Fruit fly (Drosophila melanogaster) S2 (cell line): Measurements from ENCODE around the gene Gyc89Da.

ENCODE experiments used
- CG8478 ChIP-seq: fragments of >200 bp; optimal IDR thresholded peaks from 2 replicates; lab custom pipeline; 2018
- CTCF ChIP-seq, 2 experiments: fragments of >200 bp; optimal IDR thresholded peaks; 2 replicates each; lab custom pipeline; 2018

The Gyc89Da gene

dm6 chr3R:16472301-16472700 is at the start of gene Gyc89Da:
Gyc89Da (plus strand) TSS chr3R:16472601.
- TF ChIP-seq CTCF (optimal IDR thresholded peaks at IDR 0.05; lab: Kevin White, UChicago) (no peak), CG8478 (lab: Kevin White, UChicago) (no peak)

DNA sequence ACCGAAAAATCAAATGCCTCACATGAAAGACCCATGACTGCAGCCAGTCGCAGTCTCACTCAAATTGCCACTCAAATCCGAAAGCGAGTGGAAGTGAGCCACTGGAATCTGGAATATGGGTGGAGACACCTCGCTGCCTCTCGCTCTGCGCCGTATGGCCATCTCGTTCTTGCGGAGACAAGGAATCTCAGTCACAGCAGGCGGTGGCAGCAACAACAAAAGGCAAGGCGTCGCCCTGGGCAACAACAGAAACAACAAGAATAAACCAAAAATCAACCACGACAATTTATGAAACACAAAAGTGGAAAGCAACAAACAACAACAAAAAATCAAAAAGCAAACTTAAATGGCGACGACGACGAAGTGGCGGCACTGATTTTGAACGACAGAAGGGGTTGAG is 49.1 kb upstream of the Gyc89Da start:
- TF ChIP-seq CG8478 (lab: Kevin White, UChicago), result no peak
- no peak for TF ChIP-seq CTCF (optimal IDR thresholded peaks at IDR 0.05; lab: Kevin White, UChicago)

dm6 chr3R:16427520-16427919 is 44.9 kb upstream of the Gyc89Da start:
- TF ChIP-seq CTCF (optimal IDR thresholded peaks at IDR 0.05; lab: Kevin White, UChicago), result no peak
- no peak for TF ChIP-seq CG8478 (lab: Kevin White, UChicago)

DNA sequence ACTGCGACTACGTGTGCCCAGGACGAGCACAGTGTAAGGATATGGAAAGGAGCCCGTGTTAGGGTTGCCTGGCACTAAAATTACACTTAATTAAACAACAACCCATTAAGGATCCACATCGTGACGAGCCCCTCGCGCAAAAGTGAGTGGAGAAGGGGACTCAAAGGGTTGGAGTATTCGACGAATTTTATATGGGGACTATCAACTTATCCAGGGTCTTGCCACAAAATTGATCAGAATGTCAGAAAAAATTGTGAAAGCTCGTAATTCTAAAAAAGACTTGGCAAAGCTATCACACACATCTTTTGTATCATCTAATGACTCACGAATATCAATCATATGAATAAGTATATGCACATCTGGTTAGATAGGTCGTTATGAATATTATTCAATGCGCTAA is 42.0 kb upstream of the Gyc89Da start, which contains the start of gene CG31279:
Gene CG31279, plus strand, starts transcription at position 301 of the 400 bp plus-strand sequence.
- TF ChIP-seq CG8478 (lab: Kevin White, UChicago) (no peak), CTCF (optimal IDR thresholded peaks at IDR 0.05; lab: Kevin White, UChicago) (no peak)

DNA sequence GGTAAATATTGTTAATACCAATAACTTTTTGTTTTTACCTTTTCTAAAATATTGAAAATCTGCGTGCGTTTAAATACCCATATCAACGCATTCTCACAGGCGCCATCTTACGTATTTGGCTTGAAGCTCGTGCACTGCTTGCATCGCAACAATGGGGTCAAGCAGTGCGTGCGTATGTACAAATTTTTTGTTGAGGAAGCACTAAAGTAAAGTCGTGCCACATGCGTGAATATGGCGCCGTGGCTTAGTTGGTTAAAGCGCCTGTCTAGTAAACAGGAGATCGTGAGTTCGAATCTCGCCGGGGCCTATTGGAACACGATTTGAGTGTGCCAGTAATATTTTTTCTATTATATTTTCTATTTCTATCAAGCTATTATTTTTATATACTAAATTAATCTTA is 40.7 kb upstream of the Gyc89Da start:
- TF ChIP-seq CTCF (optimal IDR thresholded peaks at IDR 0.05; lab: Kevin White, UChicago), result peak; percentile 97 to 98
- TF ChIP-seq CG8478 (lab: Kevin White, UChicago), result no peak

- TF ChIP-seq CTCF (optimal IDR thresholded peaks at IDR 0.05; lab: Kevin White, UChicago) (no peak), CG8478 (lab: Kevin White, UChicago) (no peak)
Observed at dm6 chr3R:16432665-16433065, 39.7 kb upstream of the Gyc89Da start, which contains the start of gene Fntb. Fntb (plus strand) TSS chr3R:16432998.

DNA sequence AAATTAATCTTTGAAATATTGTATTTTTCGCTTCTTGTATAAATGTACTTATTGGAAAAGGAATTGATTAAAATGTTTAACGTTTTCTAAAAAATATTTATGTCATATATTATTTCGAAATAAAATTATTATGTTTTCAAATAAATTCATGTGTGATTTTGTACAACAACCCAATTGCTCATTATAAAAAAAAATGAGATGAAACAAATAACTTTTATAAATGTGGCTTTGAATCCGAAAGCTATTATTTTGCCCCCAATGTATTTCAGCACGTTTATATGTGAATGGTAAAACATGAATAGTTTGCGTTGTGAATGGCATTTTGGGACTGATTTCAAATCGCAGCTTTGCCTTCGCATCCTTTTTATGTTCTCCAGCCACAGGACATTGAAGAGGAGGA is 37.8 kb upstream of the Gyc89Da start, which contains the start of gene CG14881:
Gene CG14881, plus strand, starts transcription at position 301 of the 400 bp plus-strand sequence.
- TF ChIP-seq CTCF (optimal IDR thresholded peaks at IDR 0.05; lab: Kevin White, UChicago), result no peak
- TF ChIP-seq CG8478 (lab: Kevin White, UChicago), result no peak

DNA sequence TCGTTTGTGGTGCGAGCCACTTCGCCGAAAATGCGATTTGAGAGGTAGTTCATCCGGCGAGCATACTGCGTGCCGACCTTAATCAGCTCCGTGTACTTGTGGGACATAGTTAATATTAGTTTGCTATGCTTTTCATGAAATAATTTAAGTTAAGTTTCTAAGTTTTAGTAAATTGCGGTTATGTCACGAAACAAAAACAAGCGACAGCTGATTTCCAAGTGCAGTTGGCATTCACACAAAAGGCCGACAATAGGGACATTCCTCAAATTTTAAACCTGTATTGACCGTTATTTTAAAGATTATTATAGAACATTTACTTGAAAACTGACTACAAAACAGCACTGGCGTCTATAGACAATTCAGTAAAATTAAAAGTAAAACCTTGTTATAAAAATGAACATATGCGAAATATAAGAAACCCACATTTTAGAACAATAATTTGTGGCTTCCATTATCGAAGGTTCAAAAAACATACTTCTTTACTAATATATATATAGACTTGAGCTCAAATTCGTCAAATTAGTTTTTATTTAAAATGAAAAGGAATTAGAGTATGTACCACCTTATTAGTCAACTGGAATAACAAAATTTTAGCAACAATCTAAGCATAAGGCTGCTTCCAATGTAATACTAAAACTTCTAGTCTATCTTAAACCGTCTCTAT is 35.9 kb upstream of the Gyc89Da start, which contains the start of gene mRpS33:
Gene mRpS33, minus strand, starts transcription at position 224 of the 664 bp plus-strand sequence.
- no peak for TF ChIP-seq CG8478 (lab: Kevin White, UChicago)
- no peak for TF ChIP-seq CTCF (optimal IDR thresholded peaks at IDR 0.05; lab: Kevin White, UChicago)

dm6 chr3R:16441367-16441923 is 31.0 kb upstream of the Gyc89Da start, which contains the start of gene ema:
ema (minus strand) TSS chr3R:16441661.
- no peak for TF ChIP-seq CG8478 (lab: Kevin White, UChicago)
- no peak for TF ChIP-seq CTCF (optimal IDR thresholded peaks at IDR 0.05; lab: Kevin White, UChicago)

DNA sequence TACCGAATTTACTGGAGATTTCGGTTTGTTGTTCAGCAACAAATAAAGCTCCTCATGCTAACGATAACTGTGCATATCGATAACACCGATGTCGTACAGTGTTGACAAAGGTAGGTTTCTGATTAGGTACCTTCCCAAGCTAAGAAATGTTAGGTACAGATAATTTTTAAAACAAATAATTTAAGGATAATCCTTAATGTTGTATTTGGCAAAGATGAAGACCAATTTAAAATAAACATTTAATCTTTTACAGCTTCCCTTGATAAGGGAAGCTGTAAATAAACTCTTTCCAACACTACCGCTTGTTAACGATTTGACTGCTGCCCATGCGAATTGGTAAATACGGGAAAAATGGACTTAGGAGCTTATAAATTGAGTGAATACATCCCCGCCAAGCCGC is 29.5 kb upstream of the Gyc89Da start, which contains the start of the genes Ttc1 and CG14882:
Gene Ttc1, minus strand, starts transcription at position 71 of the 400 bp plus-strand sequence.
Gene CG14882, plus strand, starts transcription at position 271 of the 400 bp plus-strand sequence.
- TF ChIP-seq CTCF (optimal IDR thresholded peaks at IDR 0.05; lab: Kevin White, UChicago) (no peak), CG8478 (lab: Kevin White, UChicago) (no peak)

dm6 chr3R:16446836-16447235 is 25.6 kb upstream of the Gyc89Da start:
- TF ChIP-seq CTCF (optimal IDR thresholded peaks at IDR 0.05; lab: Kevin White, UChicago) (no peak), CG8478 (lab: Kevin White, UChicago) (no peak)

dm6 chr3R:16447448-16448045 is 24.9 kb upstream of the Gyc89Da start:
- no peak for TF ChIP-seq CG8478 (lab: Kevin White, UChicago)
- no peak for TF ChIP-seq CTCF (optimal IDR thresholded peaks at IDR 0.05; lab: Kevin White, UChicago)

DNA sequence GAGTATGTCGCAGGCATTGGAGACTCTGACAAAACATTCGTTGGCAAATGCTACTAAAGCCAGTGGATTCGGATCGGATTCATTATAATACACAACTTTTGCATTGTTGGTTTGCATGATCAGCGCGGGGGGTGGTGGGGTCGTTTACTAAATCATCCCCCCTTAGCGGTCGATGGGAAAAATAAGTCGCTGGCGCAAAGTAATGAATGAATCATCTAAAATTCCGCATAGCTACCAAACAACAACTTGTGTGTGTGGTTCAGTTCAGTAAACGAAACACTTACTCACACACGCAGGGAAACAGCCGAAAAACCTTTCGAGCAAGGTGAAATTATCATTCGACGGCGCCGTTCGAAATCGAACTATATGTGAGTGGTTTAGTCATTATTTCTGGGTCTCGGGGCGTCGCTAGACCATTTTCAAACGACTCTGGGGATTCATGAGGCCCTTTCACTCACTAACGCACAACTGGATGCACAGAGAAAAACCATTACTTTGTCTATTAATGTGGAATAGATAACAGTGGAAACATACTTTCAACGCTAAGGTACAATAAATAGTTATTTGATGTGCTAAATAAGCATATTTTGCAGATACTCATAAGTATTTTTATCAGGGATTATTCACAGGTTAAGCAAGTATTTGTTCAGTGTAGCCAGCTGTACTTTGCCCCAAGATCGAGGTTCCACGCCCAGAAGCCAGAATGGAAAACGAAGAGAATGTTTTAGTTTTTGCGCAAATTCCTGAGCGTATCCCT is 23.8 kb upstream of the Gyc89Da start:
- TF ChIP-seq CTCF (optimal IDR thresholded peaks at IDR 0.05; lab: Kevin White, UChicago) (no peak), CG8478 (lab: Kevin White, UChicago) (no peak)
